Fruit fly (Drosophila melanogaster) S2 (cell line): ENCODE measurements around the gene SMSr.

Experiments
- CG8478 ChIP-seq: fragments of >200 bp; optimal IDR thresholded peaks from 2 replicates; lab custom pipeline; 2018
- CTCF ChIP-seq, 2 experiments: fragments of >200 bp; optimal IDR thresholded peaks; 2 replicates each; lab custom pipeline; 2018

The SMSr gene

dm6 chr3L:7381359-7381976 is at the start of gene SMSr, which contains the start of gene smid:
Gene SMSr (minus strand): TSS chr3L:7381474.
Gene smid (plus strand): TSS chr3L:7381614.
- TF ChIP-seq CTCF (optimal IDR thresholded peaks at IDR 0.05; lab: Kevin White, UChicago) (no peak), CG8478 (lab: Kevin White, UChicago) (no peak)

DNA sequence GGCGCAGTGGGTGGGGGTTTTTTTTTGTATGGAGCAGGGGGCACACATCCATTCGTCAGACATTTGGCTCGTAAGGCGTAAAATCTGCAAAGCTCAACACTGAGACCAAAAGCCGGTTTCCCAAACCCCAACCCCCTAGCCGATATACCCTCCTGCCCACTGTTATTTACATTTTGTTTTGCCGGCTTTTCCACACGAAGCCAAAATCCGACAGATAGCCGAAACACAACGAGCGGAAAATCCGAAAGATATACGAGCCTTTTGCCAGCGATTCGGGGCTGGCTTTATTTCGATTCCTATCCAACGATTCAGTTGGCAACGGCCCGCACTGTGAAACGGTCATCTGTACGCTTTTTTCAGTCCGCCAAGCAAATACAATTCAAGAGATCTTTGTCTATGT is 42.2 kb upstream of the SMSr start, which contains the start of gene CG42458:
CG42458 (plus strand) TSS at position 311 of the 400 bp plus-strand sequence.
- TF ChIP-seq CTCF (optimal IDR thresholded peaks at IDR 0.05; lab: Kevin White, UChicago) (no peak), CG8478 (lab: Kevin White, UChicago) (no peak)

dm6 chr3L:7422578-7422977 is 41.3 kb upstream of the SMSr start:
- TF ChIP-seq CG8478 (lab: Kevin White, UChicago) (no peak), CTCF (optimal IDR thresholded peaks at IDR 0.05; lab: Kevin White, UChicago) (no peak)

DNA sequence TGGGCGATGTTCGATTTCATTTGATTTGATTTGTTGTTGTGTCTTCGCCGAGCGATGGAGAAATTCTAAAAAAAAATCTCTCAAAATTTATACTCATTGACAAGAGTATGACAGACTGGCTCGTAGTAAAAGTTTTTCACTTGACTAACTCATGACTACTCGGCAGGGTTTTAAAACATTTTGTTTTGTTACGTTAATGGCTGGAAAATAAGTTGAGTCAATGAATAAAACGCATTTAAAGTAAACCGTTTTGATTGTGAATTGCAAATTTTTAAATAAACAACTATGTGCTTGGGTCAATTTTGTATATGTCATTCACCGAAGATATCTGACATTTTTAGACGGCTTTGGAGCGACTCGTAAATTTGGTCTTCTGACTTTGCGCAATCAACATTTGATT is 22.8 kb upstream of the SMSr start, which contains the start of gene CG8560:
CG8560 (minus strand) TSS at position 101 of the 400 bp plus-strand sequence.
- no peak for TF ChIP-seq CG8478 (lab: Kevin White, UChicago)
- TF ChIP-seq CTCF (optimal IDR thresholded peaks at IDR 0.05; lab: Kevin White, UChicago): no peak

dm6 chr3L:7401972-7402371 is 20.7 kb upstream of the SMSr start:
- TF ChIP-seq CTCF (optimal IDR thresholded peaks at IDR 0.05; lab: Kevin White, UChicago) (no peak), CG8478 (lab: Kevin White, UChicago) (no peak)

- TF ChIP-seq CG8478 (lab: Kevin White, UChicago) (no peak), CTCF (optimal IDR thresholded peaks at IDR 0.05; lab: Kevin White, UChicago) (no peak)
Measured at dm6 chr3L:7399770-7400169, 18.5 kb upstream of the SMSr start, which contains the start of gene CG18417. Gene CG18417 (plus strand): TSS chr3L:7400070.

dm6 chr3L:7397979-7398378 is 16.7 kb upstream of the SMSr start, which contains the start of gene CG8562:
Gene CG8562 (plus strand): TSS chr3L:7398285.
- TF ChIP-seq CTCF (optimal IDR thresholded peaks at IDR 0.05; lab: Kevin White, UChicago): no peak
- TF ChIP-seq CG8478 (lab: Kevin White, UChicago): no peak

DNA sequence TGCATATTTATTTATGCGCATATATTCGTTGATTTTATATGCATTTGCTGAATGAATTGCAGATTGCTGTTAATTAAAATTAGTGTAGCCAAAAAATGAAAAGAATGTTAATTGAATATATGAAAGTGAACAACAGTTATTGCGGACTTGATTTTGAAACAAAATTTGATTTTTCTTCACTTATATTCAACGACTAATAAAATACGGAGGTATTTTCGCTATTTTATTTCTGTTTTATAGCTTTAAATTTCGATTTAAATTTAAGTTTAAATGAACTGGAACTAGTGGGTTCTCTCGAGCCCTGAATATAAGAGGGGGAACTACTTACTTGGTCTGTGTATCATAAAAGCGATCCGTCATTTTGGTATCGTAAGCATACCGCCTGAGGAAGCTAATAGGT is 14.8 kb upstream of the SMSr start, which contains the start of gene CG32379:
CG32379 (plus strand) TSS at position 301 of the 400 bp plus-strand sequence.
- TF ChIP-seq CTCF (optimal IDR thresholded peaks at IDR 0.05; lab: Kevin White, UChicago) (no peak), CG8478 (lab: Kevin White, UChicago) (no peak)

DNA sequence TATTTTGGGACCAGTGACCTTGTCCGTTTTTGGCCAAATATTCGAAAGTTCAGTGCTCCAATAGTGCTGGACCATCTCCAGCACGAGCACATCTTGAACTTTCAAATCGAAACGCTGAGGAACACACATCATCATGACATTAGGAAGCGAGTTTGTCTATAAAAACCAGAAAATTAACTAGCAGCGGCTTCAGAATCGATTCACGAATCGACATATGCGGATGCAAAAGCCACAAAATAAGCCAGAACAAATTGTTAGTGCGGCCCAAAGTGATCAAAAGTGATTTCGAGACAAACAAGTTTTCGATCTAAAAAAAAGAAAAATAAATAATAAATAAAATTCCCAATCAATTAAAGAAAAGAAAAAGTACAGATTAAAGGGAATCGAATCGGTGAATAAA is 9.2 kb upstream of the SMSr start, which contains the start of gene CG8563:
CG8563 (plus strand) TSS at position 301 of the 400 bp plus-strand sequence.
- TF ChIP-seq CTCF (optimal IDR thresholded peaks at IDR 0.05; lab: Kevin White, UChicago) (no peak), CG8478 (lab: Kevin White, UChicago) (no peak)

DNA sequence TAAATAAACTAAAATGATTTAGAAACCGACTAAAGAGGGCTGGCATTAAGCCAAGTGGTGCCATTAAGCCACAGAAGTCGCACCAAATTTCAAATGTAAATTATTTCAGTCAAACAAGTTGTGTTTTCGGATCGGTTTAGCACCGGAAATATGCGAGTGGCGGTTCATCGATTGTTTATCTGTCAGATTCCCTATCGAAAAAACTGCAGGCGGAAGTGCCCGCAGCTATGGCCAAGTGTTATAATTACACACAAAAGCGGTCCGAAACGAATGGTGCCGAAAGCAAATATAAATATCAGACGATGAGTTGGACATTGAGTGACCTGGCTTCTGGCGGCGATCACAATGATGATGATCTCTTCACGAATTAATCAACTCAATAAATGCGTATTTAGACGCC is 8.7 kb upstream of the SMSr start:
- TF ChIP-seq CTCF (optimal IDR thresholded peaks at IDR 0.05; lab: Kevin White, UChicago): no peak
- TF ChIP-seq CG8478 (lab: Kevin White, UChicago): no peak

dm6 chr3L:7387814-7388213 is 6.5 kb upstream of the SMSr start, which contains the start of gene CG8564:
Gene CG8564 (minus strand): TSS chr3L:7387914.
- TF ChIP-seq CG8478 (lab: Kevin White, UChicago) (no peak), CTCF (optimal IDR thresholded peaks at IDR 0.05; lab: Kevin White, UChicago) (no peak)

- TF ChIP-seq CG8478 (lab: Kevin White, UChicago) (no peak), CTCF (optimal IDR thresholded peaks at IDR 0.05; lab: Kevin White, UChicago) (no peak)
Measured at dm6 chr3L:7380395-7380794, 879 bp downstream of the SMSr start.

dm6 chr3L:7376830-7377229 is 4.4 kb downstream of the SMSr start:
- TF ChIP-seq CG8478 (lab: Kevin White, UChicago) (no peak), CTCF (optimal IDR thresholded peaks at IDR 0.05; lab: Kevin White, UChicago) (no peak)

- TF ChIP-seq CG8478 (lab: Kevin White, UChicago) (no peak), CTCF (optimal IDR thresholded peaks at IDR 0.05; lab: Kevin White, UChicago) (no peak)
Measured at dm6 chr3L:7376151-7376550, 5.1 kb downstream of the SMSr start.

dm6 chr3L:7371290-7371689 is 10.0 kb downstream of the SMSr start:
- no peak for TF ChIP-seq CG8478 (lab: Kevin White, UChicago)
- TF ChIP-seq CTCF (optimal IDR thresholded peaks at IDR 0.05; lab: Kevin White, UChicago): peak in 1 of 2 experiments; percentile 13
